Fruit fly (Drosophila melanogaster): ENCODE data around the gene CG7135.

- TF ChIP-seq CG8478 (optimal IDR thresholded peaks at IDR 0.05) (no peak), CTCF (optimal IDR thresholded peaks at IDR 0.05) (no peak)
Observed at dm6 chrX:18114770-18115169, 11.3 kb downstream of the CG7135 start.
